Worm (Caenorhabditis elegans): ENCODE data around the gene col-180.

DNA sequence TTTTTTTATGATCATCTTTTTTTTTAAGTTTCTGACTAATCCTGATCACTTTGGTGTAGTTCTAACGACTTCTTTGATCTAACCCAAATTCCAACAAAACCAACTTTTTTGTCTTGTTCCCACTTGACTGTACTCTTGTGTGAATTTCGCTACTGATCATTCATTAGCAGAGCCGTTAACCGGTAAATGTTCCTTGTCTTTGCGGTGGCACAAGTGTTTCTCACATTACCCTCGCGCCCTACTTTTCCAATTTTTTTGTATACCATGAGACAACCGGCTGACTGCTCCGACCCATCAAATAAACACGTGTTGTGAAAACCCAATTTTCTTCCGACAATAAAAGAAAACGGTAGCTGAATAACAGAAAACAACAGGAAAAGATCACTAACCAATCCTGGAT lies 20.7 kb upstream of the col-180 start:
- TF ChIP-seq mdl-1 (tag; optimal IDR thresholded peaks at IDR 0.05) (no peak), T26A8.4 (GFP tag; IDR thresholded peaks at IDR 0.05) (no peak), ces-1 (GFP tag; optimal IDR thresholded peaks at IDR 0.05) (no peak), R02D3.7 (tag; optimal IDR thresholded peaks at IDR 0.05) (no peak), pha-4 (GFP tag; IDR thresholded peaks at IDR 0.05) (no peak), pha-4 (tag; optimal IDR thresholded peaks at IDR 0.05) (no peak), pqm-1 (tag; optimal IDR thresholded peaks at IDR 0.05) (no peak), ama-1 (optimal IDR thresholded peaks at IDR 0.05) (no peak), snpc-4 (tag; optimal IDR thresholded peaks at IDR 0.05) (no peak), nhr-28 (tag; optimal IDR thresholded peaks at IDR 0.05) (no peak), spr-3 (GFP tag; optimal IDR thresholded peaks at IDR 0.05) (no peak), arid-1 (GFP tag; conservative IDR thresholded peaks at IDR 0.05) (no peak), fkh-10 (GFP tag; optimal IDR thresholded peaks at IDR 0.05) (no peak), tra-1 (GFP tag; IDR thresholded peaks at IDR 0.05) (no peak), egl-27 (tag; optimal IDR thresholded peaks at IDR 0.05) (no peak)

Measured in whole organism, L4 larva.